Worm (Caenorhabditis elegans) whole organism, midembryonic: ENCODE results near the gene T04B8.5.

Experiments used
- T22C8.4 ChIP-seq: fragments of 200-800 bp; sonication (Bioruptor generic); IDR thresholded peaks from 2 replicates; pipeline ENCODE4 v1.3.6; 2022; ENCODE audit warnings: missing genetic modification characterization, missing compliant biosample characterization
- flt-1 ChIP-seq: fragments of 200-800 bp; sonication (Bioruptor generic); IDR thresholded peaks from 2 replicates; pipeline ENCODE4 v1.3.6; 2022; ENCODE audit warnings: missing genetic modification characterization, missing compliant biosample characterization
- klf-2 ChIP-seq: fragments of 200-800 bp; sonication (Bioruptor generic); conservative IDR thresholded peaks from 2 replicates; pipeline ENCODE4 v1.3.6; 2022; ENCODE audit warnings: missing genetic modification reagents, missing genetic modification characterization, missing compliant biosample characterization
- med-1 ChIP-seq: sonication (generic microtip); optimal IDR thresholded peaks from 2 replicates; lab custom pipeline; 2017; ENCODE audit warnings: missing genetic modification characterization, mild to moderate bottlenecking, missing compliant biosample characterization, antibody characterized with exemption, missing genetic modification reagents; ENCODE audit not compliant: insufficient read depth
- ref-1 ChIP-seq: fragments of 200-800 bp; sonication (Bioruptor generic); conservative IDR thresholded peaks from 2 replicates; pipeline ENCODE4 v1.3.6; 2022; ENCODE audit warnings: missing genetic modification reagents, missing genetic modification characterization, missing compliant biosample characterization
- tab-1 ChIP-seq: fragments of 200-800 bp; sonication (Bioruptor generic); IDR thresholded peaks from 2 replicates; pipeline ENCODE4 v1.3.6; 2022; ENCODE audit warnings: missing genetic modification characterization, missing compliant biosample characterization
- ztf-23 ChIP-seq: fragments of 200-800 bp; sonication (Bioruptor generic); IDR thresholded peaks from 2 replicates; pipeline ENCODE4 v1.3.6; 2022; ENCODE audit warnings: missing genetic modification reagents, missing genetic modification characterization, missing compliant biosample characterization

DNA sequence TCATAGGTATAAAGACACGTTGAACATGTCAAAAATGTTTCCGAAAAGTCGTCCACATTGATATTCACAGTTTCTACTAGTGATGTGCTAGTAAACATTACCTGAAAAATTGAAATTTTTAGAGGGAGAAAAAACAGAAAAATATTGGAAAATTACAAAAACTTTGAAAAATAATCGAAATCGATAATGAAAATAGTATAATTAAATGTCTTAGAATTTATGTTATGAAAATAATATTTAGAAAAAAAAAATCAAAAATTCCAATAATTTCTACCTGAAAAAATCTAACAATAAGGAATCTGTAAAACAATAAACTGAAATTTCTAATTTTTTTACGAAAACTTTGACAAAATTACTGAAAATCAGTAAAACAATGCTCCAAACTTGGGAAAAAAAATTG is 22.3 kb downstream of the T04B8.5 start, which contains the start of gene nhl-3:
- TF ChIP-seq klf-2 (GFP tag; lab: Robert Waterston, UW) (no peak), T22C8.4 (GFP tag; lab: Robert Waterston, UW) (no peak), flt-1 (GFP tag; lab: Robert Waterston, UW) (no peak), ref-1 (no peak), med-1 (no peak), ztf-23 (GFP tag; lab: Robert Waterston, UW) (no peak), tab-1 (GFP tag; lab: Robert Waterston, UW) (no peak)
